Fruit fly (Drosophila melanogaster) whole organism, embryonic: ENCODE measurements around the gene Vti1a.

Source experiments
- Adf1 ChIP-seq: fragments of 200-800 bp; sonication (Bioruptor generic); IDR thresholded peaks from 2 replicates; pipeline ENCODE4 v1.3.6; 2022; ENCODE audit warnings: missing biosample characterization, missing genetic modification characterization
- CG10431 ChIP-seq: fragments of 200-800 bp; sonication (Bioruptor generic); optimal IDR thresholded peaks from 3 replicates; lab custom pipeline; 2018; ENCODE audit warnings: missing biosample characterization, mild to moderate bottlenecking, missing genetic modification characterization
- CG10462 ChIP-seq: fragments of 200-800 bp; sonication (Bioruptor generic); optimal IDR thresholded peaks from 2 replicates; lab custom pipeline; 2016; ENCODE audit warnings: missing biosample characterization, missing genetic modification characterization
- CG12155 ChIP-seq: fragments of 200-800 bp; sonication (Bioruptor generic); optimal IDR thresholded peaks from 3 replicates; lab custom pipeline; 2016; ENCODE audit warnings: missing biosample characterization, missing genetic modification characterization
- CG14667 ChIP-seq: fragments of 200-800 bp; sonication (Bioruptor generic); IDR thresholded peaks from 2 replicates; pipeline ENCODE4 v1.3.6; 2022; ENCODE audit warnings: missing biosample characterization, missing genetic modification characterization
- CG17568 ChIP-seq: fragments of 200-800 bp; sonication (Bioruptor generic); optimal IDR thresholded peaks from 2 replicates; lab custom pipeline; 2018; ENCODE audit warnings: missing biosample characterization, mild to moderate bottlenecking, missing genetic modification characterization, moderate library complexity
- CG30403 ChIP-seq: fragments of 200-800 bp; sonication (Bioruptor generic); optimal IDR thresholded peaks from 3 replicates; lab custom pipeline; 2016; ENCODE audit warnings: missing biosample characterization, missing genetic modification characterization
- CG3065 ChIP-seq: fragments of 200-800 bp; sonication (Bioruptor generic); optimal IDR thresholded peaks from 2 replicates; lab custom pipeline; 2016; ENCODE audit warnings: missing biosample characterization, missing genetic modification characterization
- CG3281 ChIP-seq: fragments of 200-800 bp; sonication (Bioruptor generic); optimal IDR thresholded peaks from 3 replicates; lab custom pipeline; 2017; ENCODE audit warnings: missing biosample characterization, mild to moderate bottlenecking, missing genetic modification characterization
- CG33557 ChIP-seq: fragments of 200-800 bp; sonication (Bioruptor generic); optimal IDR thresholded peaks from 2 replicates; lab custom pipeline; 2019; ENCODE audit warnings: missing biosample characterization, mild to moderate bottlenecking, missing genetic modification characterization, moderate library complexity
- CG5180 ChIP-seq: fragments of 200-800 bp; sonication (Bioruptor generic); optimal IDR thresholded peaks from 3 replicates; lab custom pipeline; 2017; ENCODE audit warnings: missing biosample characterization, missing genetic modification characterization, mild to moderate bottlenecking, moderate library complexity, missing genetic modification reagents
- CG6254 ChIP-seq: fragments of 200-800 bp; sonication (Bioruptor generic); optimal IDR thresholded peaks from 3 replicates; lab custom pipeline; 2017; ENCODE audit warnings: mild to moderate bottlenecking, missing biosample characterization, missing genetic modification reagents, missing genetic modification characterization
- CG7963 ChIP-seq: fragments of 200-800 bp; sonication (Bioruptor generic); IDR thresholded peaks from 3 replicates; pipeline ENCODE4 v1.3.6; 2022; ENCODE audit warnings: missing biosample characterization, missing genetic modification characterization; ENCODE audit not compliant: partially characterized antibody
- CG8290 ChIP-seq, 3 experiments: fragments of 200-800 bp; sonication (Bioruptor generic); optimal IDR thresholded peaks; 2 replicates each; lab custom pipeline; 2016 to 2019; ENCODE audit warnings: missing biosample characterization in 3 of 3, missing genetic modification characterization in 3 of 3, mild to moderate bottlenecking in 2 of 3, moderate library complexity in 1 of 3
- CG8359 ChIP-seq: fragments of 200-800 bp; sonication (Bioruptor generic); optimal IDR thresholded peaks from 2 replicates; lab custom pipeline; 2017; ENCODE audit warnings: missing biosample characterization, mild to moderate bottlenecking, missing genetic modification characterization, borderline replicate concordance
- CG9609 ChIP-seq: fragments of 200-800 bp; sonication (Bioruptor generic); optimal IDR thresholded peaks from 3 replicates; lab custom pipeline; 2016; ENCODE audit warnings: missing biosample characterization, missing genetic modification characterization
- CG9932 ChIP-seq: fragments of 200-800 bp; sonication (Bioruptor generic); IDR thresholded peaks from 2 replicates; pipeline ENCODE4 v1.3.6; 2022; ENCODE audit warnings: missing biosample characterization, missing genetic modification characterization
- CoRest ChIP-seq: fragments of 200-800 bp; sonication (Bioruptor generic); optimal IDR thresholded peaks from 3 replicates; lab custom pipeline; 2018; ENCODE audit warnings: missing biosample characterization, mild to moderate bottlenecking, missing genetic modification characterization, moderate library complexity
- Dfd ChIP-seq, 2 experiments: fragments of >200 bp; optimal IDR thresholded peaks; 2 replicates each; lab custom pipeline; 2017; ENCODE audit warnings: missing biosample characterization in 2 of 2, missing genetic modification characterization in 2 of 2
- Doc2 ChIP-seq: fragments of 200-800 bp; sonication (Bioruptor generic); IDR thresholded peaks from 2 replicates; pipeline ENCODE4 v1.3.6; 2022; ENCODE audit warnings: missing biosample characterization, missing genetic modification characterization
- Drgx ChIP-seq: fragments of 200-800 bp; sonication (Bioruptor generic); IDR thresholded peaks from 2 replicates; pipeline ENCODE4 v1.3.6; 2022; ENCODE audit warnings: missing biosample characterization, missing genetic modification characterization
- Fer3 ChIP-seq: fragments of 200-800 bp; sonication (Bioruptor generic); optimal IDR thresholded peaks from 2 replicates; lab custom pipeline; 2018; ENCODE audit warnings: missing biosample characterization, mild to moderate bottlenecking, missing genetic modification characterization, moderate library complexity
- HmgD ChIP-seq: fragments of 200-800 bp; sonication (Bioruptor generic); optimal IDR thresholded peaks from 3 replicates; lab custom pipeline; 2016; ENCODE audit warnings: missing biosample characterization, missing genetic modification characterization
- Med ChIP-seq: fragments of 200-800 bp; sonication (Bioruptor generic); peaks from one replicate; lab custom pipeline; 2016; ENCODE audit warnings: missing biosample characterization, missing genetic modification characterization, mild to moderate bottlenecking, inconsistent platforms, moderate library complexity
- NfI ChIP-seq: fragments of 200-800 bp; sonication (Bioruptor generic); optimal IDR thresholded peaks from 3 replicates; lab custom pipeline; 2018; ENCODE audit warnings: missing biosample characterization, mild to moderate bottlenecking, missing genetic modification characterization, moderate library complexity
- Scr ChIP-seq: fragments of 200-800 bp; sonication (Bioruptor generic); IDR thresholded peaks from 2 replicates; pipeline ENCODE4 v1.3.6; 2022; ENCODE audit warnings: missing biosample characterization, missing genetic modification characterization; ENCODE audit not compliant: partially characterized antibody
- al ChIP-seq: fragments of 200-800 bp; sonication (Bioruptor generic); IDR thresholded peaks from 2 replicates; pipeline ENCODE4 v1.3.6; 2022; ENCODE audit warnings: missing biosample characterization, missing genetic modification characterization
- bcd ChIP-seq: fragments of 200-800 bp; sonication (Bioruptor generic); optimal IDR thresholded peaks from 2 replicates; lab custom pipeline; 2017; ENCODE audit warnings: missing biosample characterization, mild to moderate bottlenecking, missing genetic modification characterization
- croc ChIP-seq: fragments of 200-800 bp; sonication (Bioruptor generic); conservative IDR thresholded peaks from 3 replicates; pipeline ENCODE4 v1.3.6; 2022; ENCODE audit warnings: missing biosample characterization, missing genetic modification characterization
- esg ChIP-seq: fragments of 200-800 bp; sonication (Bioruptor generic); conservative IDR thresholded peaks from 2 replicates; pipeline ENCODE4 v1.3.6; 2022; ENCODE audit warnings: missing biosample characterization, missing genetic modification characterization
- eyg ChIP-seq: fragments of 200-800 bp; sonication (Bioruptor generic); optimal IDR thresholded peaks from 3 replicates; lab custom pipeline; 2016; ENCODE audit warnings: missing biosample characterization, missing genetic modification characterization
- fd3F ChIP-seq: fragments of 200-800 bp; sonication (Bioruptor generic); optimal IDR thresholded peaks from 2 replicates; lab custom pipeline; 2018; ENCODE audit warnings: missing biosample characterization, mild to moderate bottlenecking, missing genetic modification characterization, moderate library complexity
- fd64A ChIP-seq: fragments of 200-800 bp; sonication (Bioruptor generic); optimal IDR thresholded peaks from 3 replicates; lab custom pipeline; 2018; ENCODE audit warnings: missing biosample characterization, mild to moderate bottlenecking, missing genetic modification characterization
- grau ChIP-seq: fragments of 200-800 bp; optimal IDR thresholded peaks from 3 replicates; lab custom pipeline; 2019; ENCODE audit warnings: missing biosample characterization, mild to moderate bottlenecking, missing genetic modification characterization, moderate library complexity
- gsb ChIP-seq: fragments of 200-800 bp; sonication (Bioruptor generic); IDR thresholded peaks from 2 replicates; pipeline ENCODE4 v1.3.6; 2022; ENCODE audit warnings: missing biosample characterization, missing genetic modification characterization
- lbe ChIP-seq: fragments of 200-800 bp; sonication (Bioruptor generic); optimal IDR thresholded peaks from 2 replicates; lab custom pipeline; 2016; ENCODE audit warnings: missing biosample characterization, mild to moderate bottlenecking, missing genetic modification characterization
- nerfin-2 ChIP-seq: fragments of 200-800 bp; sonication (Bioruptor generic); IDR thresholded peaks from 2 replicates; pipeline ENCODE4 v1.3.6; 2022; ENCODE audit warnings: missing biosample characterization, missing genetic modification characterization; ENCODE audit not compliant: partially characterized antibody
- pan ChIP-seq, 4 experiments: fragments of >200 bp in 3 of 4; fragments of 200-800 bp in 1 of 4; sonication (Bioruptor generic) in 1 of 4; optimal IDR thresholded peaks in 3 of 4; IDR thresholded peaks in 1 of 4; 2 replicates each; pipeline versions ENCODE4 v1.3.6 to Lab custom; 2017 to 2022; ENCODE audit warnings: missing biosample characterization in 2 of 4, missing genetic modification characterization in 2 of 4, mixed read lengths in 1 of 4
- pb ChIP-seq: fragments of 200-800 bp; sonication (Bioruptor generic); optimal IDR thresholded peaks from 3 replicates; lab custom pipeline; 2016; ENCODE audit warnings: missing biosample characterization, missing genetic modification characterization
- ranshi ChIP-seq: fragments of 200-800 bp; sonication (Bioruptor generic); IDR thresholded peaks from 2 replicates; pipeline ENCODE4 v1.3.6; 2022; ENCODE audit warnings: missing biosample characterization, missing genetic modification characterization
- row ChIP-seq: fragments of 200-800 bp; sonication (Bioruptor generic); IDR thresholded peaks from 3 replicates; pipeline ENCODE4 v1.3.6; 2022; ENCODE audit warnings: missing biosample characterization, missing genetic modification characterization
- scrt ChIP-seq: fragments of 200-800 bp; sonication (Bioruptor generic); optimal IDR thresholded peaks from 2 replicates; lab custom pipeline; 2018; ENCODE audit warnings: missing biosample characterization, mild to moderate bottlenecking, missing genetic modification characterization, moderate library complexity
- sd ChIP-seq: fragments of 200-800 bp; sonication (Bioruptor generic); optimal IDR thresholded peaks from 3 replicates; lab custom pipeline; 2018; ENCODE audit warnings: missing biosample characterization, mild to moderate bottlenecking, missing genetic modification characterization, moderate library complexity
- sens ChIP-seq: fragments of 200-800 bp; sonication (Bioruptor generic); peaks from one replicate; lab custom pipeline; 2016; ENCODE audit warnings: missing biosample characterization, missing genetic modification characterization
- shn ChIP-seq: fragments of 200-800 bp; sonication (Bioruptor generic); optimal IDR thresholded peaks from 3 replicates; lab custom pipeline; 2016; ENCODE audit warnings: missing biosample characterization, missing genetic modification characterization
- slp2 ChIP-seq: fragments of 200-800 bp; sonication (Bioruptor generic); optimal IDR thresholded peaks from 2 replicates; lab custom pipeline; 2016; ENCODE audit warnings: missing biosample characterization, missing genetic modification characterization
- vvl ChIP-seq: fragments of 200-800 bp; sonication (Bioruptor generic); IDR thresholded peaks from 2 replicates; pipeline ENCODE4 v1.3.6; 2022; ENCODE audit warnings: missing biosample characterization, missing genetic modification characterization
- wor ChIP-seq: fragments of 200-800 bp; sonication (Bioruptor generic); IDR thresholded peaks from 2 replicates; pipeline ENCODE4 v1.3.6; 2022; ENCODE audit warnings: missing biosample characterization, missing genetic modification characterization

Vti1a gene

dm6 chr3L:739357-740130 lies 46.8 kb upstream of the Vti1a start (continued):
- TF ChIP-seq CG12155 (no peak), CG17568 (GFP tag; lab: Kevin White, UChicago) (no peak), CG8290 (GFP tag; optimal IDR thresholded peaks at IDR 0.05; lab: Kevin White, UChicago) (no peak), CG8290 (tag; optimal IDR thresholded peaks at IDR 0.05; lab: Kevin White, UChicago) (peak in 1 of 2 experiments; percentile 7), grau (no peak), sens (GFP tag; lab: Kevin White, UChicago) (peak; percentile 7), CG6254 (peak; percentile 22), CG3281 (GFP tag; lab: Kevin White, UChicago) (no peak), CG7963 (GFP tag; lab: Robert Waterston, UW) (0 out of 3 replicates have a peak, but pooled peaks have one; percentile 39), wor (GFP tag; lab: Robert Waterston, UW) (no peak), pan (optimal IDR thresholded peaks at IDR 0.05; lab: Kevin White, UChicago) (no peak), pan (GFP tag; optimal IDR thresholded peaks at IDR 0.05 in 1 of 2, IDR thresholded peaks at IDR 0.05 in 1 of 2) (no peak), Med (peak; percentile 62), Doc2 (GFP tag; lab: Robert Waterston, UW) (no peak), CG14667 (GFP tag; lab: Robert Waterston, UW) (no peak), eyg (GFP tag; lab: Kevin White, UChicago) (no peak), CG10431 (GFP tag; lab: Kevin White, UChicago) (no peak), gsb (GFP tag; lab: Robert Waterston, UW) (no peak), Dfd (GFP tag; optimal IDR thresholded peaks at IDR 0.05; lab: Kevin White, UChicago) (no peak), al (GFP tag; lab: Robert Waterston, UW) (no peak), CG8359 (no peak), slp2 (no peak), pb (GFP tag; lab: Kevin White, UChicago) (no peak), CG33557 (no peak), CG9609 (GFP tag; lab: Kevin White, UChicago) (no peak), NfI (peak; percentile 15), CG5180 (GFP tag; lab: Kevin White, UChicago) (peak; percentile 26), sd (tag; lab: Kevin White, UChicago) (no peak), CG10462 (GFP tag; lab: Kevin White, UChicago) (no peak), Drgx (GFP tag; lab: Robert Waterston, UW) (peak; percentile 32; the same call in 1 of the 2 replicates), Scr (GFP tag; lab: Robert Waterston, UW) (no peak), scrt (no peak), Fer3 (tag; lab: Kevin White, UChicago) (no peak), vvl (GFP tag; lab: Robert Waterston, UW) (0 out of 2 replicates have a peak, but pooled peaks have one; percentile 17), fd3F (no peak), CoRest (tag; lab: Kevin White, UChicago) (no peak), ranshi (GFP tag; lab: Robert Waterston, UW) (0 out of 2 replicates have a peak, but pooled peaks have one; percentile 15), Adf1 (GFP tag; lab: Robert Waterston, UW) (no peak), row (peak; percentile 55), croc (GFP tag; lab: Robert Waterston, UW) (no peak), bcd (GFP tag; lab: Kevin White, UChicago) (no peak), CG3065 (GFP tag; lab: Kevin White, UChicago) (no peak), fd64A (no peak), esg (no peak), HmgD (GFP tag; lab: Kevin White, UChicago) (no peak), CG9932 (GFP tag; lab: Robert Waterston, UW) (0 out of 2 replicates have a peak, but pooled peaks have one; percentile 17), CG30403 (GFP tag; lab: Kevin White, UChicago) (no peak), nerfin-2 (GFP tag; lab: Robert Waterston, UW) (no peak), shn (GFP tag; lab: Kevin White, UChicago) (no peak), lbe (GFP tag; lab: Kevin White, UChicago) (peak; percentile 39)
